Fruit fly (Drosophila melanogaster) whole organism, embryonic: ENCODE results near the gene CG6733.

Source experiments
- CG42726 ChIP-seq: fragments of 200-800 bp; sonication (Bioruptor generic); IDR thresholded peaks from 2 replicates; pipeline ENCODE4 v1.3.6; 2022; ENCODE audit warnings: missing biosample characterization, missing genetic modification characterization; ENCODE audit not compliant: partially characterized antibody
- CG8388 ChIP-seq: fragments of 200-800 bp; sonication (Bioruptor generic); optimal IDR thresholded peaks from 2 replicates; lab custom pipeline; 2019; ENCODE audit warnings: missing biosample characterization, mild to moderate bottlenecking, missing genetic modification characterization, moderate library complexity
- Ets65A ChIP-seq: fragments of 200-800 bp; sonication (Bioruptor generic); peaks from one replicate; lab custom pipeline; 2016; ENCODE audit warnings: missing biosample characterization, missing genetic modification characterization
- bcd ChIP-seq: fragments of 200-800 bp; sonication (Bioruptor generic); optimal IDR thresholded peaks from 2 replicates; lab custom pipeline; 2017; ENCODE audit warnings: missing biosample characterization, mild to moderate bottlenecking, missing genetic modification characterization
- fd64A ChIP-seq: fragments of 200-800 bp; sonication (Bioruptor generic); optimal IDR thresholded peaks from 3 replicates; lab custom pipeline; 2018; ENCODE audit warnings: missing biosample characterization, mild to moderate bottlenecking, missing genetic modification characterization
- run ChIP-seq: fragments of 200-800 bp; sonication (Bioruptor generic); optimal IDR thresholded peaks from 3 replicates; lab custom pipeline; 2018; ENCODE audit warnings: missing biosample characterization, mild to moderate bottlenecking, missing genetic modification characterization
- zfh2 ChIP-seq: fragments of 200-800 bp; sonication (Bioruptor generic); optimal IDR thresholded peaks from 2 replicates; lab custom pipeline; 2016; ENCODE audit warnings: missing biosample characterization, missing genetic modification characterization

- TF ChIP-seq fd64A (GFP tag; lab: Kevin White, UChicago) (no peak), CG42726 (GFP tag; lab: Robert Waterston, UW) (no peak), bcd (GFP tag; lab: Kevin White, UChicago) (no peak), run (tag; lab: Kevin White, UChicago) (no peak), zfh2 (GFP tag; lab: Kevin White, UChicago) (no peak), Ets65A (no peak), CG8388 (GFP tag; lab: Kevin White, UChicago) (no peak)
Observed at dm6 chr3R:23048089-23048689, 49.3 kb upstream of the CG6733 start, which contains the start of gene CG17121.
